Fruit fly (Drosophila melanogaster) whole organism, wandering third instar larva: ENCODE results near the gene CG11951.

Experiments
- GATAd ChIP-seq: sonication (Bioruptor generic); optimal IDR thresholded peaks from 2 replicates; lab custom pipeline; 2016; ENCODE audit warnings: missing biosample characterization, missing genetic modification characterization
- Myc ChIP-seq: fragments of >200 bp; optimal IDR thresholded peaks from 2 replicates; lab custom pipeline; 2017
- br ChIP-seq: fragments of 200-800 bp; sonication (Bioruptor generic); optimal IDR thresholded peaks from 2 replicates; lab custom pipeline; 2016; ENCODE audit warnings: missing biosample characterization, missing genetic modification characterization
- fru ChIP-seq: fragments of 200-800 bp; sonication (Bioruptor generic); optimal IDR thresholded peaks from 3 replicates; lab custom pipeline; 2016; ENCODE audit warnings: missing biosample characterization, mild to moderate bottlenecking, missing genetic modification characterization
- h ChIP-seq: fragments of 200-800 bp; sonication (Bioruptor generic); optimal IDR thresholded peaks from 3 replicates; lab custom pipeline; 2016; ENCODE audit warnings: missing biosample characterization, mild to moderate bottlenecking, missing genetic modification characterization
- lola ChIP-seq: fragments of >200 bp; optimal IDR thresholded peaks from 2 replicates; lab custom pipeline; 2017; ENCODE audit warnings: missing biosample characterization, missing genetic modification characterization
- pan ChIP-seq: fragments of >200 bp; optimal IDR thresholded peaks from 2 replicates; lab custom pipeline; 2017
- psq ChIP-seq: fragments of 200-800 bp; sonication (Bioruptor generic); optimal IDR thresholded peaks from 3 replicates; lab custom pipeline; 2017; ENCODE audit warnings: missing biosample characterization, mild to moderate bottlenecking, missing genetic modification characterization, moderate library complexity
- usp ChIP-seq: fragments of >200 bp; optimal IDR thresholded peaks from 2 replicates; lab custom pipeline; 2017; ENCODE audit warnings: missing biosample characterization, missing genetic modification characterization
- woc ChIP-seq: sonication (Bioruptor generic); optimal IDR thresholded peaks from 2 replicates; lab custom pipeline; 2016; ENCODE audit warnings: missing biosample characterization, mild to moderate bottlenecking, missing genetic modification characterization

DNA sequence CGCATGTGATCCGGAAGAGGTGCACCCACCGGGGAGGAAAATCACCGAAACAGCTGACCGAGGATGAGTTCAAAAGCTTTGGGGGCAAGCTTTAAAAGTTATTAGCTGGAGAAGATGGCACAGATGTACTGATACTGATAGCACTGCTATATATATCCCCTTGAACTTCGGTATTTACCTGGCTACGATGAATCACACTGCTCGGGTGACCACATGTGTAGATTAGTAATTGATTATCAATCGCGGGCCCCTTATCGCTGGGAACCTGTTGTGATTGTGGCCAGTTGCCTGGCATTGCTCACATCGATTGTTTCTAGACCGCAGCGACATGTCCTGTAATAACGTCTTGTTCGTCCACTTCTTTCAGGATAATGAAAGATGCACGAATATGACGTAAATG lies 8.6 kb downstream of the CG11951 start:
- no peak for TF ChIP-seq psq (GFP tag; lab: Kevin White, UChicago)
- TF ChIP-seq woc (GFP tag; lab: Kevin White, UChicago) = no peak
- TF ChIP-seq Myc (lab: Kevin White, UChicago) = no peak
- TF ChIP-seq lola (GFP tag; lab: Kevin White, UChicago) = no peak
- TF ChIP-seq pan (lab: Kevin White, UChicago) = no peak
- TF ChIP-seq fru (GFP tag; lab: Kevin White, UChicago) = no peak
- no peak for TF ChIP-seq GATAd (GFP tag; lab: Kevin White, UChicago)
- no peak for TF ChIP-seq usp
- no peak for TF ChIP-seq h (GFP tag; lab: Kevin White, UChicago)
- TF ChIP-seq br (GFP tag; lab: Kevin White, UChicago) = no peak
